Worm (Caenorhabditis elegans) whole organism, L4 larva: ENCODE data around the gene C25E10.10.

ENCODE experiments used
- F37D6.2 ChIP-seq: sonication (generic microtip); optimal IDR thresholded peaks from 2 replicates; lab custom pipeline; 2016; ENCODE audit warnings: mild to moderate bottlenecking, missing genetic modification characterization, missing compliant biosample characterization
- F49E8.2 ChIP-seq: sonication (generic microtip); optimal IDR thresholded peaks from 2 replicates; lab custom pipeline; 2016; ENCODE audit warnings: missing compliant biosample characterization, mild to moderate bottlenecking, missing genetic modification characterization, borderline replicate concordance
- R02D3.7 ChIP-seq: fragments of 150-350 bp; sonication (generic microtip); optimal IDR thresholded peaks from 3 replicates; lab custom pipeline; 2014; ENCODE audit warnings: missing biosample characterization, missing genetic modification characterization
- T20F7.1 ChIP-seq: fragments of 200-800 bp; sonication (Bioruptor generic); optimal IDR thresholded peaks from 2 replicates; lab custom pipeline; 2018; ENCODE audit warnings: mild to moderate bottlenecking, missing genetic modification characterization, missing compliant biosample characterization
- T26A8.4 ChIP-seq: fragments of 200-800 bp; sonication (Bioruptor generic); IDR thresholded peaks from 2 replicates; pipeline ENCODE4 v1.3.6; 2022; ENCODE audit warnings: missing genetic modification characterization, missing compliant biosample characterization
- Y48G9A.11 ChIP-seq: fragments of 200-800 bp; sonication (Bioruptor generic); IDR thresholded peaks from 2 replicates; pipeline ENCODE4 v1.3.6; 2022; ENCODE audit warnings: missing genetic modification reagents, missing genetic modification characterization, missing compliant biosample characterization
- Y5F2A.4 ChIP-seq: fragments of 200-800 bp; sonication (Bioruptor generic); optimal IDR thresholded peaks from 2 replicates; lab custom pipeline; 2018; ENCODE audit warnings: mild to moderate bottlenecking, missing genetic modification characterization, missing compliant biosample characterization
- aha-1 ChIP-seq: fragments of 150-350 bp; peaks from one replicate; lab custom pipeline; 2014; ENCODE audit warnings: missing biosample characterization, missing genetic modification characterization
- aly-2 ChIP-seq: sonication (generic microtip); optimal IDR thresholded peaks from 2 replicates; lab custom pipeline; 2018; ENCODE audit warnings: missing biosample characterization, missing genetic modification characterization
- arid-1 ChIP-seq: fragments of 200-800 bp; sonication (Bioruptor generic); conservative IDR thresholded peaks from 2 replicates; pipeline ENCODE4 v1.3.6; 2022; ENCODE audit warnings: missing genetic modification reagents, missing genetic modification characterization, missing compliant biosample characterization
- daf-16 ChIP-seq, 3 experiments: sonication (generic microtip); optimal IDR thresholded peaks; 2 replicates each; lab custom pipeline; 2016 to 2017; ENCODE audit warnings: missing genetic modification characterization in 3 of 3, missing genetic modification reagents in 3 of 3, mild to moderate bottlenecking in 2 of 3, missing compliant biosample characterization in 2 of 3, missing biosample characterization in 1 of 3, moderate library complexity in 1 of 3
- daf-8 ChIP-seq: fragments of 200-800 bp; sonication (Bioruptor generic); IDR thresholded peaks from 2 replicates; pipeline ENCODE4 v1.3.6; 2022; ENCODE audit warnings: missing genetic modification characterization, missing compliant biosample characterization
- dmd-6 ChIP-seq: fragments of 200-800 bp; sonication (Bioruptor generic); IDR thresholded peaks from 2 replicates; pipeline ENCODE4 v1.3.6; 2022; ENCODE audit warnings: missing genetic modification reagents, missing genetic modification characterization, missing compliant biosample characterization
- dmd-8 ChIP-seq: fragments of 200-800 bp; sonication (Bioruptor generic); IDR thresholded peaks from 2 replicates; pipeline ENCODE4 v1.3.6; 2022; ENCODE audit warnings: missing genetic modification characterization, missing compliant biosample characterization
- dpl-1 ChIP-seq: fragments of 150-350 bp; optimal IDR thresholded peaks from 2 replicates; lab custom pipeline; 2014; ENCODE audit warnings: missing biosample characterization, missing genetic modification reagents, missing genetic modification characterization
- dve-1 ChIP-seq: sonication (generic microtip); optimal IDR thresholded peaks from 2 replicates; lab custom pipeline; 2017; ENCODE audit warnings: antibody characterized with exemption, mild to moderate bottlenecking, missing genetic modification characterization, missing compliant biosample characterization; ENCODE audit not compliant: insufficient read depth
- egl-27 ChIP-seq: sonication (generic microtip); optimal IDR thresholded peaks from 3 replicates; lab custom pipeline; 2017; ENCODE audit warnings: missing biosample characterization, missing genetic modification reagents, missing genetic modification characterization
- gei-8 ChIP-seq: fragments of 200-800 bp; sonication (Bioruptor generic); optimal IDR thresholded peaks from 2 replicates; lab custom pipeline; 2018; ENCODE audit warnings: mild to moderate bottlenecking, missing genetic modification characterization, missing compliant biosample characterization
- hif-1 ChIP-seq, 2 experiments: sonication (generic microtip); optimal IDR thresholded peaks; 2 replicates each; lab custom pipeline; 2016 to 2017; ENCODE audit warnings: missing compliant biosample characterization in 2 of 2, missing genetic modification characterization in 2 of 2, missing genetic modification reagents in 2 of 2, missing genotype in 2 of 2, mild to moderate bottlenecking in 1 of 2
- hlh-11 ChIP-seq: fragments of 200-800 bp; sonication (Bioruptor generic); optimal IDR thresholded peaks from 2 replicates; lab custom pipeline; 2018; ENCODE audit warnings: mild to moderate bottlenecking, missing genetic modification characterization, missing compliant biosample characterization
- hlh-30 ChIP-seq: sonication (generic microtip); optimal IDR thresholded peaks from 2 replicates; lab custom pipeline; 2017; ENCODE audit warnings: antibody characterized with exemption, mild to moderate bottlenecking, missing genetic modification characterization, missing compliant biosample characterization; ENCODE audit not compliant: insufficient read depth
- lim-7 ChIP-seq: fragments of 200-800 bp; sonication (Bioruptor generic); IDR thresholded peaks from 2 replicates; pipeline ENCODE4 v1.3.6; 2022; ENCODE audit warnings: missing genetic modification characterization, missing compliant biosample characterization
- lin-15B ChIP-seq: fragments of 150-350 bp; sonication (generic microtip); optimal IDR thresholded peaks from 3 replicates; lab custom pipeline; 2014; ENCODE audit warnings: missing biosample characterization, missing genetic modification characterization
- lin-39 ChIP-seq: fragments of 150-350 bp; optimal IDR thresholded peaks from 2 replicates; lab custom pipeline; 2014; ENCODE audit warnings: missing biosample characterization, missing genetic modification reagents, missing genetic modification characterization
- lir-3 ChIP-seq: sonication (generic microtip); optimal IDR thresholded peaks from 2 replicates; lab custom pipeline; 2016; ENCODE audit warnings: mild to moderate bottlenecking, missing genetic modification characterization, missing compliant biosample characterization
- mdl-1 ChIP-seq, 2 experiments: fragments of 150-350 bp in 1 of 2; sonication (generic microtip) in 1 of 2; optimal IDR thresholded peaks; 2 replicates each; lab custom pipeline; 2014 to 2017; ENCODE audit warnings: missing biosample characterization in 2 of 2, missing genetic modification characterization in 2 of 2
- mdt-29 ChIP-seq: fragments of 200-800 bp; sonication (Bioruptor generic); IDR thresholded peaks from 2 replicates; pipeline ENCODE4 v1.3.6; 2022; ENCODE audit warnings: missing genetic modification reagents, missing genetic modification characterization, missing compliant biosample characterization
- mxl-2 ChIP-seq: fragments of 200-800 bp; sonication (Bioruptor generic); conservative IDR thresholded peaks from 2 replicates; pipeline ENCODE4 v1.3.6; 2022; ENCODE audit warnings: missing genetic modification reagents, missing genetic modification characterization, missing compliant biosample characterization
- mxl-3 ChIP-seq: fragments of 200-800 bp; sonication (Bioruptor generic); optimal IDR thresholded peaks from 2 replicates; lab custom pipeline; 2018; ENCODE audit warnings: mild to moderate bottlenecking, missing genetic modification characterization, missing compliant biosample characterization
- nhr-10 ChIP-seq: fragments of 150-350 bp; optimal IDR thresholded peaks from 2 replicates; lab custom pipeline; 2014; ENCODE audit warnings: missing biosample characterization, missing genetic modification characterization
- nhr-102 ChIP-seq: sonication (generic microtip); optimal IDR thresholded peaks from 2 replicates; lab custom pipeline; 2016; ENCODE audit warnings: mild to moderate bottlenecking, missing genetic modification characterization, moderate library complexity, missing compliant biosample characterization
- nhr-11 ChIP-seq: fragments of 150-350 bp; optimal IDR thresholded peaks from 2 replicates; lab custom pipeline; 2014; ENCODE audit warnings: missing biosample characterization, missing genetic modification characterization
- nhr-28 ChIP-seq: fragments of 150-350 bp; optimal IDR thresholded peaks from 2 replicates; lab custom pipeline; 2014; ENCODE audit warnings: missing biosample characterization, missing genetic modification characterization
- nhr-42 ChIP-seq: fragments of 200-800 bp; sonication (Bioruptor generic); IDR thresholded peaks from 2 replicates; pipeline ENCODE4 v1.3.6; 2022; ENCODE audit warnings: missing genetic modification characterization, missing compliant biosample characterization
- nhr-48 ChIP-seq: sonication (generic microtip); optimal IDR thresholded peaks from 2 replicates; lab custom pipeline; 2016; ENCODE audit warnings: mild to moderate bottlenecking, missing genetic modification characterization, missing compliant biosample characterization
- nhr-76 ChIP-seq: fragments of 150-350 bp; optimal IDR thresholded peaks from 2 replicates; lab custom pipeline; 2014; ENCODE audit warnings: missing biosample characterization, missing genetic modification characterization
- nhr-77 ChIP-seq: fragments of 150-350 bp; optimal IDR thresholded peaks from 2 replicates; lab custom pipeline; 2014; ENCODE audit warnings: missing biosample characterization, missing genetic modification characterization
- pha-4 ChIP-seq, 2 experiments: fragments of 150-350 bp in 1 of 2; fragments of 200-800 bp in 1 of 2; sonication (Bioruptor generic) in 1 of 2; IDR thresholded peaks in 1 of 2; optimal IDR thresholded peaks in 1 of 2; 2 replicates each; pipeline versions ENCODE4 v1.3.6 to Lab custom; 2014 to 2022; ENCODE audit warnings: missing genetic modification characterization in 2 of 2, missing genetic modification reagents in 2 of 2, missing biosample characterization in 1 of 2, missing compliant biosample characterization in 1 of 2
- pqm-1 ChIP-seq: sonication (generic microtip); optimal IDR thresholded peaks from 2 replicates; lab custom pipeline; 2017; ENCODE audit warnings: missing biosample characterization, missing genetic modification characterization
- saeg-2 ChIP-seq: fragments of 200-800 bp; sonication (Bioruptor generic); IDR thresholded peaks from 2 replicates; pipeline ENCODE4 v1.3.6; 2022; ENCODE audit warnings: missing genetic modification reagents, missing genetic modification characterization, missing compliant biosample characterization
- snpc-4 ChIP-seq: fragments of 150-350 bp; optimal IDR thresholded peaks from 2 replicates; lab custom pipeline; 2014; ENCODE audit warnings: missing biosample characterization, missing genetic modification characterization
- tra-1 ChIP-seq: fragments of 200-800 bp; sonication (Bioruptor generic); IDR thresholded peaks from 2 replicates; pipeline ENCODE4 v1.3.6; 2022; ENCODE audit warnings: missing genetic modification reagents, missing genetic modification characterization, missing compliant biosample characterization
- unc-39 ChIP-seq: sonication (generic microtip); optimal IDR thresholded peaks from 2 replicates; lab custom pipeline; 2017; ENCODE audit warnings: missing biosample characterization, missing genetic modification characterization
- unc-62 ChIP-seq, 3 experiments: fragments of 150-350 bp in 1 of 3; sonication (generic microtip); optimal IDR thresholded peaks in 2 of 3; peaks in 1 of 3; 1 replicate in 1 of 3; 2 replicates in 2 of 3; lab custom pipeline; 2014 to 2017; ENCODE audit warnings: missing biosample characterization in 3 of 3, missing genetic modification characterization in 3 of 3, missing genetic modification reagents in 3 of 3, missing genotype in 1 of 3
- zfp-2 ChIP-seq: sonication (generic microtip); optimal IDR thresholded peaks from 2 replicates; lab custom pipeline; 2016; ENCODE audit warnings: mild to moderate bottlenecking, missing genetic modification characterization, missing compliant biosample characterization
- ztf-7 ChIP-seq: fragments of 150-350 bp; optimal IDR thresholded peaks from 2 replicates; lab custom pipeline; 2014; ENCODE audit warnings: missing biosample characterization, missing genetic modification characterization

Gene C25E10.10

ce11 chrV:9079965-9080432 is 23.8 kb upstream of the C25E10.10 start (continued):
- TF ChIP-seq nhr-77 (tag; lab: Kevin White, UChicago) (peak; percentile 56), nhr-10 (peak; percentile 54), F49E8.2 (tag; lab: Kevin White, UChicago) (no peak), F37D6.2 (tag; lab: Kevin White, UChicago) (no peak), aha-1 (tag; lab: Kevin White, UChicago) (peak; percentile 89), unc-62 (GFP tag; optimal IDR thresholded peaks at IDR 0.05 in 1 of 2; lab: Kevin White, UChicago) (peak in 1 of 2 experiments; percentile 53), unc-62 (tag; optimal IDR thresholded peaks at IDR 0.05; lab: Kevin White, UChicago) (no peak), pha-4 (GFP tag; IDR thresholded peaks at IDR 0.05; lab: Robert Waterston, UW) (peak; percentile 71), pha-4 (tag; optimal IDR thresholded peaks at IDR 0.05; lab: Kevin White, UChicago) (no peak), egl-27 (tag; lab: Kevin White, UChicago) (no peak), Y5F2A.4 (GFP tag; lab: Kevin White, UChicago) (no peak), unc-39 (tag; lab: Kevin White, UChicago) (no peak), R02D3.7 (no peak), arid-1 (GFP tag; lab: Robert Waterston, UW) (no peak), lin-39 (no peak), lir-3 (tag; lab: Kevin White, UChicago) (no peak), lin-15B (no peak), nhr-11 (no peak), ztf-7 (tag; lab: Kevin White, UChicago) (no peak), pqm-1 (tag; lab: Kevin White, UChicago) (peak; percentile 72), mxl-2 (GFP tag; lab: Robert Waterston, UW) (0 out of 2 replicates have a peak, but pooled peaks have one; percentile 7), nhr-76 (tag; lab: Kevin White, UChicago) (no peak), saeg-2 (GFP tag; lab: Robert Waterston, UW) (peak; percentile 74; the same call in 1 of the 2 replicates), mdl-1 (tag; optimal IDR thresholded peaks at IDR 0.05; lab: Kevin White, UChicago) (peak in 1 of 2 experiments; percentile 51), dmd-8 (no peak), mxl-3 (peak; percentile 83), dpl-1 (no peak), zfp-2 (no peak), aly-2 (no peak)
- TF ChIP-seq, all 104 proteins: peak for 30

- TF ChIP-seq mxl-2 (GFP tag; lab: Robert Waterston, UW) = no peak
- no peak for TF ChIP-seq T20F7.1 (GFP tag; lab: Kevin White, UChicago)
- peak in 1 of 2 experiments; percentile 55 for TF ChIP-seq mdl-1 (tag; optimal IDR thresholded peaks at IDR 0.05; lab: Kevin White, UChicago)
- TF ChIP-seq Y48G9A.11 (GFP tag; lab: Robert Waterston, UW) = no peak
- 0 out of 2 replicates have a peak, but pooled peaks have one; percentile 38 for TF ChIP-seq saeg-2 (GFP tag; lab: Robert Waterston, UW)
- TF ChIP-seq nhr-102 (tag; lab: Kevin White, UChicago) = peak; percentile 75
- TF ChIP-seq nhr-48 (tag; lab: Kevin White, UChicago) = peak; percentile 85
- no peak for TF ChIP-seq Y5F2A.4 (GFP tag; lab: Kevin White, UChicago)
- peak in 1 of 2 experiments; percentile 93 for TF ChIP-seq unc-62 (GFP tag; optimal IDR thresholded peaks at IDR 0.05 in 1 of 2; lab: Kevin White, UChicago)
- TF ChIP-seq unc-62 (tag; optimal IDR thresholded peaks at IDR 0.05; lab: Kevin White, UChicago) = no peak
- TF ChIP-seq tra-1 (GFP tag; lab: Robert Waterston, UW) = peak; percentile 44; the same call in 1 of the 2 replicates
- peak; percentile 53 for TF ChIP-seq ztf-7 (tag; lab: Kevin White, UChicago)
- TF ChIP-seq mdt-29 (GFP tag; lab: Robert Waterston, UW) = 0 out of 2 replicates have a peak, but pooled peaks have one; percentile 24
- TF ChIP-seq hif-1 (tag; optimal IDR thresholded peaks at IDR 0.05; lab: Kevin White, UChicago) = peak; percentile 2 to 94
- TF ChIP-seq pqm-1 (tag; lab: Kevin White, UChicago) = peak; percentile 42
- TF ChIP-seq gei-8 = peak; percentile 44
- TF ChIP-seq nhr-28 (tag; lab: Kevin White, UChicago) = peak; percentile 54
- TF ChIP-seq hlh-11 (tag; lab: Kevin White, UChicago) = peak; percentile 89
- TF ChIP-seq hlh-30 (tag; lab: Kevin White, UChicago) = peak; percentile 52
- TF ChIP-seq snpc-4 (tag; lab: Kevin White, UChicago) = no peak
- no peak for TF ChIP-seq nhr-42 (GFP tag; lab: Robert Waterston, UW)
- TF ChIP-seq daf-16 (GFP tag; optimal IDR thresholded peaks at IDR 0.05; lab: Kevin White, UChicago) = peak in 1 of 2 experiments; percentile 60
- peak; percentile 93 for TF ChIP-seq daf-16 (tag; optimal IDR thresholded peaks at IDR 0.05; lab: Kevin White, UChicago)
- no peak for TF ChIP-seq daf-8 (GFP tag; lab: Robert Waterston, UW)
- no peak for TF ChIP-seq lim-7 (GFP tag; lab: Robert Waterston, UW)
- TF ChIP-seq T26A8.4 (GFP tag; lab: Robert Waterston, UW) = 0 out of 2 replicates have a peak, but pooled peaks have one; percentile 37
- TF ChIP-seq aha-1 (tag; lab: Kevin White, UChicago) = peak; percentile 89
- TF ChIP-seq dve-1 (tag; lab: Kevin White, UChicago) = peak; percentile 74
- peak; percentile 91 for TF ChIP-seq dmd-6 (GFP tag; lab: Robert Waterston, UW)
These were observed 22.8 kb upstream of the C25E10.10 start for ce11 chrV:9078815-9079525.
